Worm (Caenorhabditis elegans) whole organism, L3 larva: Measurements from ENCODE around the gene trpp-9.

Experiments used
- R02D3.7 ChIP-seq: fragments of 150-350 bp; optimal IDR thresholded peaks from 2 replicates; lab custom pipeline; 2014; ENCODE audit warnings: missing biosample characterization, missing genetic modification characterization
- ZK546.5 ChIP-seq: sonication (generic microtip); optimal IDR thresholded peaks from 2 replicates; lab custom pipeline; 2017; ENCODE audit warnings: missing biosample characterization, missing genetic modification characterization
- aly-2 ChIP-seq: fragments of 150-350 bp; optimal IDR thresholded peaks from 2 replicates; lab custom pipeline; 2014; ENCODE audit warnings: missing biosample characterization, missing genetic modification characterization
- ama-1 ChIP-seq: fragments of 150-350 bp; optimal IDR thresholded peaks from 2 replicates; lab custom pipeline; 2018
- ceh-28 ChIP-seq: fragments of 150-350 bp; optimal IDR thresholded peaks from 2 replicates; lab custom pipeline; 2014; ENCODE audit warnings: missing biosample characterization, missing genetic modification reagents, missing genetic modification characterization
- ceh-82 ChIP-seq: fragments of 150-350 bp; optimal IDR thresholded peaks from 2 replicates; lab custom pipeline; 2014; ENCODE audit warnings: missing biosample characterization, missing genetic modification characterization
- ceh-9 ChIP-seq: sonication (generic microtip); optimal IDR thresholded peaks from 2 replicates; lab custom pipeline; 2018; ENCODE audit warnings: missing biosample characterization, missing genetic modification characterization
- egl-5 ChIP-seq: fragments of 150-350 bp; optimal IDR thresholded peaks from 2 replicates; lab custom pipeline; 2017; ENCODE audit warnings: missing biosample characterization, missing genetic modification reagents, missing genetic modification characterization, inconsistent platforms
- elt-1 ChIP-seq: fragments of 150-350 bp; optimal IDR thresholded peaks from 2 replicates; lab custom pipeline; 2014; ENCODE audit warnings: missing biosample characterization, missing genetic modification characterization
- elt-2 ChIP-seq: sonication (generic microtip); optimal IDR thresholded peaks from 2 replicates; lab custom pipeline; 2016; ENCODE audit warnings: missing genetic modification reagents, mild to moderate bottlenecking, missing genetic modification characterization, missing compliant biosample characterization
- elt-3 ChIP-seq, 3 experiments: fragments of 150-350 bp in 1 of 3; sonication (generic microtip) in 2 of 3; optimal IDR thresholded peaks; 2 replicates in 2 of 3; 4 replicates in 1 of 3; lab custom pipeline; 2014 to 2017; ENCODE audit warnings: missing biosample characterization in 3 of 3, missing genetic modification characterization in 3 of 3
- fkh-2 ChIP-seq: fragments of 150-350 bp; optimal IDR thresholded peaks from 2 replicates; lab custom pipeline; 2014; ENCODE audit warnings: missing biosample characterization, missing genetic modification reagents, missing genetic modification characterization
- fos-1 ChIP-seq: fragments of 150-350 bp; optimal IDR thresholded peaks from 2 replicates; lab custom pipeline; 2014; ENCODE audit warnings: missing biosample characterization, missing genetic modification characterization
- hmg-11 ChIP-seq: sonication (generic microtip); optimal IDR thresholded peaks from 2 replicates; lab custom pipeline; 2016; ENCODE audit warnings: missing genetic modification characterization, missing compliant biosample characterization
- jun-1 ChIP-seq: fragments of 150-350 bp; optimal IDR thresholded peaks from 2 replicates; lab custom pipeline; 2014; ENCODE audit warnings: missing biosample characterization, missing genetic modification reagents, missing genetic modification characterization
- lsy-12 ChIP-seq: sonication (generic microtip); optimal IDR thresholded peaks from 2 replicates; lab custom pipeline; 2016; ENCODE audit warnings: mild to moderate bottlenecking, missing genetic modification characterization, missing compliant biosample characterization
- mdl-1 ChIP-seq: fragments of 150-350 bp; optimal IDR thresholded peaks from 2 replicates; lab custom pipeline; 2014; ENCODE audit warnings: missing biosample characterization, missing genetic modification characterization
- nfya-1 ChIP-seq: sonication (generic microtip); optimal IDR thresholded peaks from 2 replicates; lab custom pipeline; 2017; ENCODE audit warnings: missing genetic modification characterization, mild to moderate bottlenecking, missing compliant biosample characterization, antibody characterized with exemption, moderate library complexity; ENCODE audit not compliant: insufficient read depth
- nhr-11 ChIP-seq: fragments of 150-350 bp; optimal IDR thresholded peaks from 2 replicates; lab custom pipeline; 2014; ENCODE audit warnings: missing biosample characterization, missing genetic modification characterization
- nhr-23 ChIP-seq: fragments of 150-350 bp; optimal IDR thresholded peaks from 2 replicates; lab custom pipeline; 2014; ENCODE audit warnings: missing biosample characterization, missing genetic modification reagents, missing genetic modification characterization
- nhr-237 ChIP-seq: fragments of 150-350 bp; optimal IDR thresholded peaks from 2 replicates; lab custom pipeline; 2014; ENCODE audit warnings: missing biosample characterization, missing genetic modification characterization
- nhr-25 ChIP-seq: sonication (generic microtip); optimal IDR thresholded peaks from 2 replicates; lab custom pipeline; 2017; ENCODE audit warnings: missing biosample characterization, missing genetic modification characterization
- nhr-28 ChIP-seq: fragments of 150-350 bp; optimal IDR thresholded peaks from 2 replicates; lab custom pipeline; 2014; ENCODE audit warnings: missing biosample characterization, missing genetic modification characterization
- nhr-43 ChIP-seq: sonication (generic microtip); optimal IDR thresholded peaks from 2 replicates; lab custom pipeline; 2016; ENCODE audit warnings: mild to moderate bottlenecking, missing genetic modification characterization, missing compliant biosample characterization; ENCODE audit not compliant: poor library complexity, severe bottlenecking
- nhr-77 ChIP-seq: fragments of 150-350 bp; optimal IDR thresholded peaks from 2 replicates; lab custom pipeline; 2014; ENCODE audit warnings: missing biosample characterization, missing genetic modification characterization
- pha-4 ChIP-seq: fragments of 150-350 bp; optimal IDR thresholded peaks from 2 replicates; lab custom pipeline; 2014; ENCODE audit warnings: missing biosample characterization, missing genetic modification reagents, missing genetic modification characterization
- sea-2 ChIP-seq: fragments of 150-350 bp; sonication (generic microtip); optimal IDR thresholded peaks from 4 replicates; lab custom pipeline; 2014; ENCODE audit warnings: missing biosample characterization, missing genetic modification reagents, missing genetic modification characterization
- skn-1 ChIP-seq: fragments of 150-350 bp; optimal IDR thresholded peaks from 2 replicates; lab custom pipeline; 2014; ENCODE audit warnings: missing biosample characterization, missing genetic modification characterization
- tbx-2 ChIP-seq: sonication (generic microtip); optimal IDR thresholded peaks from 2 replicates; lab custom pipeline; 2016; ENCODE audit warnings: mild to moderate bottlenecking, missing genetic modification characterization, missing compliant biosample characterization
- unc-39 ChIP-seq: sonication (generic microtip); optimal IDR thresholded peaks from 4 replicates; lab custom pipeline; 2017; ENCODE audit warnings: missing biosample characterization, missing genetic modification characterization
- zag-1 ChIP-seq: fragments of 150-350 bp; optimal IDR thresholded peaks from 2 replicates; lab custom pipeline; 2014; ENCODE audit warnings: missing biosample characterization, missing genetic modification characterization
- ztf-11 ChIP-seq: fragments of 150-350 bp; optimal IDR thresholded peaks from 2 replicates; lab custom pipeline; 2014; ENCODE audit warnings: missing biosample characterization, missing genetic modification characterization
- ztf-4 ChIP-seq: fragments of 150-350 bp; optimal IDR thresholded peaks from 2 replicates; lab custom pipeline; 2014; ENCODE audit warnings: missing biosample characterization, missing genetic modification characterization

trpp-9 gene

ce11 chrX:11598839-11599238, 35.1 kb downstream of the trpp-9 start:
- TF ChIP-seq zag-1 (tag; lab: Kevin White, UChicago): no peak
- no peak for TF ChIP-seq R02D3.7 (tag; lab: Kevin White, UChicago)
- TF ChIP-seq egl-5 (tag; lab: Kevin White, UChicago): no peak
- TF ChIP-seq nfya-1 (tag; lab: Kevin White, UChicago): no peak
- TF ChIP-seq elt-2: no peak
- no peak for TF ChIP-seq mdl-1 (tag; lab: Kevin White, UChicago)
- no peak for TF ChIP-seq ceh-82 (tag; lab: Kevin White, UChicago)
- TF ChIP-seq pha-4 (tag; lab: Kevin White, UChicago): no peak
- no peak for TF ChIP-seq nhr-237 (tag; lab: Kevin White, UChicago)
- no peak for TF ChIP-seq nhr-25
- no peak for TF ChIP-seq nhr-28 (tag; lab: Kevin White, UChicago)

- TF ChIP-seq hmg-11 (tag; lab: Kevin White, UChicago): peak; percentile 38
- TF ChIP-seq pha-4 (tag; lab: Kevin White, UChicago): no peak
These were observed 36.9 kb downstream of the trpp-9 start for ce11 chrX:11600488-11601106.

- peak; percentile 45 for TF ChIP-seq elt-2
- TF ChIP-seq nhr-11 (tag; lab: Kevin White, UChicago): no peak
- TF ChIP-seq fkh-2 (tag; lab: Kevin White, UChicago): no peak
- peak; percentile 45 for TF ChIP-seq ztf-4 (tag; lab: Kevin White, UChicago)
- TF ChIP-seq fos-1: peak; percentile 13
- peak; percentile 28 for TF ChIP-seq ceh-82 (tag; lab: Kevin White, UChicago)
- peak; percentile 10 for TF ChIP-seq skn-1
- no peak for TF ChIP-seq ztf-11 (tag; lab: Kevin White, UChicago)
- no peak for TF ChIP-seq ceh-9 (tag; lab: Kevin White, UChicago)
- peak; percentile 65 for TF ChIP-seq nhr-43
- TF ChIP-seq tbx-2 (tag; lab: Kevin White, UChicago): peak; percentile 55
- no peak for TF ChIP-seq elt-1 (tag; lab: Kevin White, UChicago)
- TF ChIP-seq ama-1: peak; percentile 92
- TF ChIP-seq nhr-77 (tag; lab: Kevin White, UChicago): peak; percentile 67
- peak; percentile 65 for TF ChIP-seq aly-2 (tag; lab: Kevin White, UChicago)
- peak; percentile 63 for TF ChIP-seq nhr-25
- TF ChIP-seq sea-2 (GFP tag; lab: Kevin White, UChicago): no peak
- peak; percentile 67 for TF ChIP-seq lsy-12 (tag; lab: Kevin White, UChicago)
- no peak for TF ChIP-seq ZK546.5
- TF ChIP-seq elt-3 (tag; optimal IDR thresholded peaks at IDR 0.05; lab: Kevin White, UChicago): no peak
- peak; percentile 23 for TF ChIP-seq R02D3.7 (tag; lab: Kevin White, UChicago)
- peak; percentile 67 for TF ChIP-seq jun-1 (tag; lab: Kevin White, UChicago)
- TF ChIP-seq unc-39 (tag; lab: Kevin White, UChicago): no peak
- peak; percentile 48 for TF ChIP-seq nhr-23 (tag; lab: Kevin White, UChicago)
- peak; percentile 5 for TF ChIP-seq pha-4 (tag; lab: Kevin White, UChicago)
- TF ChIP-seq ceh-28 (tag; lab: Kevin White, UChicago): peak; percentile 69
- TF ChIP-seq, all 47 proteins: peak for 17
These were observed 39.7 kb downstream of the trpp-9 start for ce11 chrX:11603234-11604108.

- TF ChIP-seq ama-1: peak; percentile 80
- no peak for TF ChIP-seq nhr-11 (tag; lab: Kevin White, UChicago)
- TF ChIP-seq, all 47 proteins: peak for 1
These were observed 41.6 kb downstream of the trpp-9 start, which contains the start of gene ftt-2 for ce11 chrX:11605214-11605765. Gene ftt-2, minus strand, starts transcription at chrX:11605419.
